Fruit fly (Drosophila melanogaster): ENCODE results near the gene CG31678.

CG31678 gene

dm6 chr2L:20714468-20715404, 39.0 kb upstream of the CG31678 start, which contains the start of gene Hr38 (continued):
- TF ChIP-seq CG7357 (GFP tag; IDR thresholded peaks at IDR 0.05) (no peak), kay (GFP tag; optimal IDR thresholded peaks at IDR 0.05) (no peak), CG1603 (tag; optimal IDR thresholded peaks at IDR 0.05) (peak; percentile 4), CG33213 (GFP tag; optimal IDR thresholded peaks at IDR 0.05) (no peak), CG7839 (tag; optimal IDR thresholded peaks at IDR 0.05) (peak; percentile 66), Ets97D (GFP tag; optimal IDR thresholded peaks at IDR 0.05) (peak; percentile 12), CG12744 (GFP tag; optimal IDR thresholded peaks at IDR 0.05) (no peak), YL-1 (GFP tag; optimal IDR thresholded peaks at IDR 0.05) (no peak), CG17568 (GFP tag; optimal IDR thresholded peaks at IDR 0.05) (no peak), tio (GFP tag; optimal IDR thresholded peaks at IDR 0.05) (no peak), CG4404 (GFP tag; IDR thresholded peaks at IDR 0.05) (no peak), Kr (GFP tag; optimal IDR thresholded peaks at IDR 0.05) (no peak), HHEX (GFP tag; optimal IDR thresholded peaks at IDR 0.05) (peak; percentile 43), stwl (tag; optimal IDR thresholded peaks at IDR 0.05) (no peak), sug (tag; optimal IDR thresholded peaks at IDR 0.05) (no peak), Sox100B (GFP tag; optimal IDR thresholded peaks at IDR 0.05) (peak; percentile 9), CG12236 (GFP tag; optimal IDR thresholded peaks at IDR 0.05) (no peak), pzg (GFP tag; optimal IDR thresholded peaks at IDR 0.05) (no peak), CG1792 (GFP tag; optimal IDR thresholded peaks at IDR 0.05) (no peak), grau (tag; optimal IDR thresholded peaks at IDR 0.05) (peak; percentile 62), crp (GFP tag; optimal IDR thresholded peaks at IDR 0.05) (no peak), Rfx (GFP tag; IDR thresholded peaks at IDR 0.05) (peak; percentile 55), unc-4 (GFP tag; IDR thresholded peaks at IDR 0.05; ENCODE audit: partially characterized antibody) (peak; percentile 45; the same call in 1 of the 2 replicates), otp (GFP tag; IDR thresholded peaks at IDR 0.05) (no peak; the same call in 2 of the 3 replicates), wek (GFP tag; optimal IDR thresholded peaks at IDR 0.05) (peak; percentile 0), CG11695 (GFP tag; IDR thresholded peaks at IDR 0.05) (0 out of 3 replicates have a peak, but pooled peaks have one; percentile 38), mirr (GFP tag; optimal IDR thresholded peaks at IDR 0.05) (peak; percentile 30), CG10267 (tag; optimal IDR thresholded peaks at IDR 0.05) (no peak), lmd (GFP tag; IDR thresholded peaks at IDR 0.05) (peak; percentile 28; the same call in 1 of the 2 replicates), amos (GFP tag; IDR thresholded peaks at IDR 0.05; ENCODE audit: partially characterized antibody) (no peak), CG32767 (GFP tag; IDR thresholded peaks at IDR 0.05) (no peak), zen2 (GFP tag; IDR thresholded peaks at IDR 0.05; ENCODE audit: partially characterized antibody) (peak; percentile 46; the same call in 1 of the 3 replicates), fd64A (GFP tag; optimal IDR thresholded peaks at IDR 0.05) (no peak), ems (GFP tag; optimal IDR thresholded peaks at IDR 0.05) (no peak), CG32532 (GFP tag; IDR thresholded peaks at IDR 0.05) (peak; percentile 46; the same call in 1 of the 2 replicates), Dip2 (GFP tag; IDR thresholded peaks at IDR 0.05) (no peak; the same call in 1 of the 2 replicates), croc (GFP tag; conservative IDR thresholded peaks at IDR 0.05) (no peak), Lim3 (GFP tag; IDR thresholded peaks at IDR 0.05) (no peak), CG7928 (GFP tag; optimal IDR thresholded peaks at IDR 0.05) (no peak), H2.0 (GFP tag; IDR thresholded peaks at IDR 0.05) (no peak), CrebB (tag; optimal IDR thresholded peaks at IDR 0.05) (peak; percentile 12), lola (GFP tag; optimal IDR thresholded peaks at IDR 0.05) (no peak), CG14667 (GFP tag; IDR thresholded peaks at IDR 0.05) (no peak), CG12155 (GFP tag; optimal IDR thresholded peaks at IDR 0.05) (no peak), fd3F (GFP tag; optimal IDR thresholded peaks at IDR 0.05) (peak; percentile 29), tna (GFP tag; IDR thresholded peaks at IDR 0.05; ENCODE audit: partially characterized antibody) (peak; percentile 37; the same call in 1 of the 2 replicates), CG13894 (tag; optimal IDR thresholded peaks at IDR 0.05) (peak; percentile 82)

Measured in whole organism, embryonic.